Fruit fly (Drosophila melanogaster) whole organism, larva: ENCODE results near the gene AdamTS-A.

Experiments
- noc ChIP-seq: fragments of 200-800 bp; sonication (Bioruptor generic); optimal IDR thresholded peaks from 3 replicates; lab custom pipeline; 2019; ENCODE audit warnings: missing biosample characterization, mild to moderate bottlenecking, missing genetic modification characterization, moderate library complexity

Gene AdamTS-A

DNA sequence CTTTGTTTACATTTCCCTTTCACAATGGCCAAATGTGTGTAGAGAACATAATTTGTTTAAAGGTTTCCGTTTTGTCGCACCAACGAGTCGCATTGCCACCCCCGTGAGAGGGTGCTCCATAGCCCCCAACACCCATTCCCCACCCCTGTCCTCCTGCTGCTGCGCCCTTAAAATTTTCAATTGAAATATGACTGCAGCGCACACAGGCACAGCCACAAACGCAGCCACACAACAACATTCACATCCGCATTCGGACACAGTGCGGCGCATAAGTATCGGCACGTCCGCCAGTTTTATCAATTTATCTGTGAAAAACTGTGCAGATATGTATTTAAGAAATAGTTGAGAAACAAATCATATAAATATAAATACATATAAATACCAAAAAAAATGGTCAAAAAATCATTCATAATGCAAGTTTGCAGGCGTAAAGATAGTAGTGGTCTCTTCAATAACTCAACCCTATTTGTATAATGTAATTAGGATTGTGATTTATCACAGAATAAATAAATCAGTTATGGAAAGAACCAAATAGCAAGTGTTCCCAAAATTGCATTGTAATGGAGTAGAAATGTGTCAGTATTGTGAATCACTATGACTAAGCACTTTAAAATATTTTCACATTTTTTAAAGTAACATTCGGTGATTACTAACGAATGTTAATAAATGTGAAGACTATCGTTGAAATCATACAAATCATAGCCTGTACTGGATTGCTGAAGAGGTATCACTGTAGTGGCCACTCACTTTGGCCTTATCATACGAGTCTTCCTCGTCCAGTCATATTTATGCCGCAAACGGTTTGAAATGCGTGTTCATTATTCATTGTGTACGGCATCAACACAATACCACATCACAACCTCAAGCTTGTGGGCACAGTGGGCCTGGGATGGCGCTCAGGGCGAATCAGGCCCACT, 66.0 kb downstream of the AdamTS-A start:
- TF ChIP-seq noc = no peak

- TF ChIP-seq noc = no peak
These were observed 66.8 kb downstream of the AdamTS-A start for dm6 chr3R:15409110-15409771.

dm6 chr3R:15408131-15408731, 67.8 kb downstream of the AdamTS-A start, which contains the start of gene Atx2:
Atx2 (plus strand) TSS chr3R:15408423.
- TF ChIP-seq noc = no peak

DNA sequence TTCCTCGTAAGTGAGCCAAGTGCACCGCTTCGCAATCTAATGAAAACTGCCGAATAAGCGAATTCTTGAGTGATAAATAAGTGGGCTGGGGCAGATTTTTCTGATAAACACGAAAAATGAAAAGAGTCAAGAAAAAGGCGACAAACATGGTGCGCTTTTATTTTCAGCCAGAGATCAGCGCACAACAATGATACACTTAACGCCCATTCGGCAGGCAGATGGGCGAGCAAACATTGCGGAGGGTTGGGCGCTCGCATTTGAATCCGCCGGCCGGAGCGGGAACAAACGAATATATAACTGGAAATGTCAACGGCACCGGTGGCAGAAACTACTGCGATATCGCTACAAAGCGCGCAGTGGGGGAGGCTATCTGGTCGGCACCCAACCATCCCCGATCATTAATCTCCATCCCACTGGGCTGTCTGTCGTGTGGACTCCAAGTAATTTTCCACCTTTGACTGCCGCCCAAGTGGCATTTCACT, 68.9 kb downstream of the AdamTS-A start, which contains the start of gene CG6125:
Gene CG6125 (minus strand): TSS at position 51 of the 482 bp plus-strand sequence.
- no peak for TF ChIP-seq noc

dm6 chr3R:15406393-15406792, 69.6 kb downstream of the AdamTS-A start:
- no peak for TF ChIP-seq noc

- TF ChIP-seq noc = peak; percentile 78
These were observed 73.3 kb downstream of the AdamTS-A start for dm6 chr3R:15402654-15403053.

DNA sequence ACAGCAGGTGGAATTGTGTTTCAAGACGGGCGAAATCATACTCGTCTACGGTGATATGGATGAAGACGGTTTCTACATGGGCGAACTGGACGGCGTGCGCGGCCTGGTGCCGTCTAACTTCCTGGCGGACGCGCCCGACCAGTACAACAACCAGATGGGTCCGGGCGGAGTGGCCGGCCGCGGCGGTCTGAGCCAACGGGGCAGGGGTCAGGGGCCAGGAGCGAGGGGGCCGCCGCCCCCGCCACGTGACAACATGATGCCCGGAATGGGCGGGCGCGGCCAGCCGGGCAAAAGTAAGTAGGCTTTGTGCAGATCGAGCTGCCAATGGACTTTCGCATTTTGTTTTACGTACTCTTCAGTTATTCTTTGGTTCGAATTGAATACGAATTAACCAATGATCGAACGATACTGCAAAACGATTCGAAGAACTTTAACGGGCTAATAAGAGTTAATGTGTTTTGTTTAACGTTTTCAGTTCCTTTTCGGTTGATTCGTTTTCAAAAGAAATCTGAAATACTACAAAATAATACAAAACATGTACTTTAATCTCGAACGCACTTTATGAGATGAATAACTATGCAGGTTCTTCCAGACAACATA, 82.7 kb downstream of the AdamTS-A start:
- no peak for TF ChIP-seq noc
